Worm (Caenorhabditis elegans) whole organism, dauer: ENCODE measurements around the gene Y41C4A.8.

Source experiments
- unc-62 ChIP-seq: sonication (generic microtip); optimal IDR thresholded peaks from 2 replicates; lab custom pipeline; 2017; ENCODE audit warnings: missing biosample characterization, missing genetic modification reagents, missing genetic modification characterization

Gene Y41C4A.8

ce11 chrIII:11684770-11685169 is 23.9 kb downstream of the Y41C4A.8 start:
- TF ChIP-seq unc-62 (GFP tag; lab: Kevin White, UChicago): no peak

ce11 chrIII:11683790-11684189 is 24.8 kb downstream of the Y41C4A.8 start:
- no peak for TF ChIP-seq unc-62 (GFP tag; lab: Kevin White, UChicago)

- no peak for TF ChIP-seq unc-62 (GFP tag; lab: Kevin White, UChicago)
Measured at ce11 chrIII:11683038-11683437, 25.6 kb downstream of the Y41C4A.8 start.

ce11 chrIII:11681461-11682014 is 27.1 kb downstream of the Y41C4A.8 start:
- no peak for TF ChIP-seq unc-62 (GFP tag; lab: Kevin White, UChicago)

- TF ChIP-seq unc-62 (GFP tag; lab: Kevin White, UChicago): no peak
Measured at ce11 chrIII:11680514-11680913, 28.1 kb downstream of the Y41C4A.8 start.

ce11 chrIII:11669008-11669407 is 39.6 kb downstream of the Y41C4A.8 start:
- TF ChIP-seq unc-62 (GFP tag; lab: Kevin White, UChicago): no peak

- no peak for TF ChIP-seq unc-62 (GFP tag; lab: Kevin White, UChicago)
Measured at ce11 chrIII:11666819-11667218, 41.8 kb downstream of the Y41C4A.8 start.

- TF ChIP-seq unc-62 (GFP tag; lab: Kevin White, UChicago): no peak
Measured at ce11 chrIII:11663400-11663799, 45.2 kb downstream of the Y41C4A.8 start.

- TF ChIP-seq unc-62 (GFP tag; lab: Kevin White, UChicago): no peak
Measured at ce11 chrIII:11660736-11661135, 47.9 kb downstream of the Y41C4A.8 start.

- no peak for TF ChIP-seq unc-62 (GFP tag; lab: Kevin White, UChicago)
Measured at ce11 chrIII:11659804-11660203, 48.8 kb downstream of the Y41C4A.8 start.

ce11 chrIII:11657185-11657817 is 51.3 kb downstream of the Y41C4A.8 start, which contains the start of gene crh-1:
TSS of gene crh-1 (plus strand) at chrIII:11657767.
- no peak for TF ChIP-seq unc-62 (GFP tag; lab: Kevin White, UChicago)
